Worm (Caenorhabditis elegans) whole organism, L3 larva: ENCODE results near the gene D1054.5.

Experiments used
- ama-1 ChIP-seq: fragments of 150-350 bp; optimal IDR thresholded peaks from 2 replicates; lab custom pipeline; 2018
- elt-3 ChIP-seq, 3 experiments: fragments of 150-350 bp in 1 of 3; sonication (generic microtip) in 2 of 3; optimal IDR thresholded peaks; 2 replicates in 2 of 3; 4 replicates in 1 of 3; lab custom pipeline; 2014 to 2017; ENCODE audit warnings: missing biosample characterization in 3 of 3, missing genetic modification characterization in 3 of 3
- nhr-12 ChIP-seq: fragments of 150-350 bp; optimal IDR thresholded peaks from 2 replicates; lab custom pipeline; 2014; ENCODE audit warnings: missing biosample characterization, missing genetic modification characterization
- nhr-28 ChIP-seq: fragments of 150-350 bp; optimal IDR thresholded peaks from 2 replicates; lab custom pipeline; 2014; ENCODE audit warnings: missing biosample characterization, missing genetic modification characterization
- nhr-77 ChIP-seq: fragments of 150-350 bp; optimal IDR thresholded peaks from 2 replicates; lab custom pipeline; 2014; ENCODE audit warnings: missing biosample characterization, missing genetic modification characterization
- ztf-11 ChIP-seq: fragments of 150-350 bp; optimal IDR thresholded peaks from 2 replicates; lab custom pipeline; 2014; ENCODE audit warnings: missing biosample characterization, missing genetic modification characterization

DNA sequence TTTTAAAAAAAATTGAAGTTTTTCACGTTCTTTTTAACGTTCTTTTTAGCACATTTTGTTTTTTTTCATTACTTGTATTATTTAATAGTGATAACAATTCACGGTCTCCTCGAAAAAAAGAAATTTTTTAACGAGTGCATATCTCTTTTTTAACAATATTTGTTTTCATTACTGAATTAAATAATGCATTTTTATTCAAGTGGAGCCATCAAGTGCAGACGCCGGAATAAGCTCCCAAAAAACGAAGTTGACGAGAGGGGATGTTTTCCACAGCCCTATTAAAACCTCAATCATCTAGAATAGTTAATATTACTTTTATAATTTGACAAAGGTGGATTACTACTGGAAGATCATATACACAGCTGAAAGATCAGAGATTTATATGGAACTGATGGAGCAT is 19.7 kb downstream of the D1054.5 start, which contains the start of gene irld-6:
- no peak for TF ChIP-seq nhr-12 (tag; lab: Kevin White, UChicago)
- no peak for TF ChIP-seq ama-1 (lab: Kevin White, UChicago)
- TF ChIP-seq nhr-28 (tag; lab: Kevin White, UChicago): no peak
- TF ChIP-seq ztf-11: no peak
- TF ChIP-seq nhr-77 (tag; lab: Kevin White, UChicago): no peak
- TF ChIP-seq elt-3 (tag; optimal IDR thresholded peaks at IDR 0.05; lab: Kevin White, UChicago): no peak
